Fruit fly (Drosophila melanogaster) whole organism, wandering third instar larva: ENCODE measurements around the gene CG11369.

Experiments
- CG9705 ChIP-seq: fragments of 200-800 bp; sonication (Bioruptor generic); optimal IDR thresholded peaks from 2 replicates; lab custom pipeline; 2018; ENCODE audit warnings: missing biosample characterization, mild to moderate bottlenecking, missing genetic modification characterization
- Hr78 ChIP-seq: fragments of >200 bp; optimal IDR thresholded peaks from 2 replicates; lab custom pipeline; 2017; ENCODE audit warnings: missing biosample characterization, missing genetic modification characterization
- h ChIP-seq: fragments of 200-800 bp; sonication (Bioruptor generic); optimal IDR thresholded peaks from 3 replicates; lab custom pipeline; 2016; ENCODE audit warnings: missing biosample characterization, mild to moderate bottlenecking, missing genetic modification characterization
- jim ChIP-seq: fragments of 175-275, 200-325 bp; sonication (Bioruptor generic); optimal IDR thresholded peaks from 2 replicates; lab custom pipeline; 2016; ENCODE audit warnings: missing biosample characterization, mild to moderate bottlenecking, missing genetic modification characterization
- lola ChIP-seq: fragments of >200 bp; optimal IDR thresholded peaks from 2 replicates; lab custom pipeline; 2017; ENCODE audit warnings: missing biosample characterization, missing genetic modification characterization
- psq ChIP-seq: fragments of 200-800 bp; sonication (Bioruptor generic); optimal IDR thresholded peaks from 3 replicates; lab custom pipeline; 2017; ENCODE audit warnings: missing biosample characterization, mild to moderate bottlenecking, missing genetic modification characterization, moderate library complexity
- usp ChIP-seq: fragments of >200 bp; optimal IDR thresholded peaks from 2 replicates; lab custom pipeline; 2017; ENCODE audit warnings: missing biosample characterization, missing genetic modification characterization
- woc ChIP-seq: sonication (Bioruptor generic); optimal IDR thresholded peaks from 2 replicates; lab custom pipeline; 2016; ENCODE audit warnings: missing biosample characterization, mild to moderate bottlenecking, missing genetic modification characterization

dm6 chrX:7558646-7559045 lies 15.4 kb upstream of the CG11369 start:
- no peak for TF ChIP-seq jim
- peak; percentile 66 for TF ChIP-seq h (GFP tag; lab: Kevin White, UChicago)
- peak; percentile 36 for TF ChIP-seq woc (GFP tag; lab: Kevin White, UChicago)
- TF ChIP-seq psq (GFP tag; lab: Kevin White, UChicago) = peak; percentile 25
- TF ChIP-seq usp (GFP tag; lab: Kevin White, UChicago) = no peak
- no peak for TF ChIP-seq CG9705 (GFP tag; lab: Kevin White, UChicago)
- no peak for TF ChIP-seq lola (GFP tag; lab: Kevin White, UChicago)
- no peak for TF ChIP-seq Hr78 (GFP tag; lab: Kevin White, UChicago)
